Worm (Caenorhabditis elegans): Measurements from ENCODE around the gene ZK892.5.

Gene ZK892.5

ce11 chrII:10016013-10016412 lies 8.0 kb downstream of the ZK892.5 start, which contains the start of gene lec-2:
Gene lec-2 (minus strand): TSS chrII:10016183.
- TF ChIP-seq ces-1 (GFP tag; optimal IDR thresholded peaks at IDR 0.05) (no peak), ztf-11 (tag; optimal IDR thresholded peaks at IDR 0.05) (no peak), zip-8 (tag; optimal IDR thresholded peaks at IDR 0.05) (no peak), bed-3 (GFP tag; optimal IDR thresholded peaks at IDR 0.05) (no peak), lin-32 (GFP tag; optimal IDR thresholded peaks at IDR 0.05) (no peak), mab-5 (tag; optimal IDR thresholded peaks at IDR 0.05) (no peak), unc-62 (GFP tag; optimal IDR thresholded peaks at IDR 0.05) (no peak), unc-39 (tag; optimal IDR thresholded peaks at IDR 0.05) (no peak), nhr-76 (tag; optimal IDR thresholded peaks at IDR 0.05) (no peak), mep-1 (tag; optimal IDR thresholded peaks at IDR 0.05) (no peak), M03D4.4 (tag; optimal IDR thresholded peaks at IDR 0.05) (no peak), ceh-39 (tag; optimal IDR thresholded peaks at IDR 0.05) (no peak), elt-1 (tag; optimal IDR thresholded peaks at IDR 0.05; ENCODE audit: borderline replicate concordance, insufficient read depth) (no peak)

ce11 chrII:10017528-10017927 lies 9.5 kb downstream of the ZK892.5 start:
- TF ChIP-seq ceh-83 (GFP tag; optimal IDR thresholded peaks at IDR 0.05): no peak
- no peak for TF ChIP-seq ceh-43 (GFP tag; optimal IDR thresholded peaks at IDR 0.05)
- TF ChIP-seq nhr-2 (tag; optimal IDR thresholded peaks at IDR 0.05): no peak
- TF ChIP-seq mab-5 (tag; optimal IDR thresholded peaks at IDR 0.05): no peak
- no peak for TF ChIP-seq lsy-2 (tag; optimal IDR thresholded peaks at IDR 0.05)

ce11 chrII:10019669-10020068 lies 11.7 kb downstream of the ZK892.5 start:
- TF ChIP-seq cnd-1 (tag; optimal IDR thresholded peaks at IDR 0.05) (no peak), hlh-1 (tag; optimal IDR thresholded peaks at IDR 0.05) (no peak), unc-39 (tag; optimal IDR thresholded peaks at IDR 0.05) (no peak), flh-1 (GFP tag; optimal IDR thresholded peaks at IDR 0.05) (no peak), tbx-8 (GFP tag; optimal IDR thresholded peaks at IDR 0.05) (no peak)

ce11 chrII:10021749-10022148 lies 13.7 kb downstream of the ZK892.5 start:
- no peak for TF ChIP-seq hlh-1 (tag; optimal IDR thresholded peaks at IDR 0.05)

- TF ChIP-seq pha-4 (tag; optimal IDR thresholded peaks at IDR 0.05) (no peak), unc-62 (GFP tag; optimal IDR thresholded peaks at IDR 0.05) (peak; percentile 91), elt-3 (tag; optimal IDR thresholded peaks at IDR 0.05) (no peak), drap-1 (GFP tag; optimal IDR thresholded peaks at IDR 0.05) (no peak), lsy-2 (tag; optimal IDR thresholded peaks at IDR 0.05) (no peak), unc-120 (tag; optimal IDR thresholded peaks at IDR 0.05; ENCODE audit: poor library complexity, severe bottlenecking) (peak; percentile 64), lin-13 (tag; optimal IDR thresholded peaks at IDR 0.05) (no peak), mls-2 (tag; optimal IDR thresholded peaks at IDR 0.05) (no peak), M03D4.4 (tag; optimal IDR thresholded peaks at IDR 0.05) (no peak), sptf-1 (tag; optimal IDR thresholded peaks at IDR 0.05) (no peak), elt-1 (tag; optimal IDR thresholded peaks at IDR 0.05; ENCODE audit: borderline replicate concordance, insufficient read depth) (no peak), mep-1 (tag; optimal IDR thresholded peaks at IDR 0.05) (no peak), mab-5 (tag; optimal IDR thresholded peaks at IDR 0.05) (no peak), hlh-1 (tag; optimal IDR thresholded peaks at IDR 0.05) (peak; percentile 55)
Observed at ce11 chrII:10025059-10025458, 17.0 kb downstream of the ZK892.5 start.

ce11 chrII:10028195-10028594 lies 20.2 kb downstream of the ZK892.5 start, which contains the start of gene F52H3.6:
Gene F52H3.6 (minus strand): TSS chrII:10028422.
- TF ChIP-seq nhr-237 (tag; optimal IDR thresholded peaks at IDR 0.05) (no peak), drap-1 (GFP tag; optimal IDR thresholded peaks at IDR 0.05) (no peak), nhr-76 (tag; optimal IDR thresholded peaks at IDR 0.05) (no peak)

- TF ChIP-seq blmp-1 (tag; optimal IDR thresholded peaks at IDR 0.05) (no peak), M03D4.4 (tag; optimal IDR thresholded peaks at IDR 0.05) (no peak), sptf-1 (tag; optimal IDR thresholded peaks at IDR 0.05) (no peak), mab-5 (tag; optimal IDR thresholded peaks at IDR 0.05) (no peak), hlh-1 (tag; optimal IDR thresholded peaks at IDR 0.05) (no peak), elt-3 (tag; optimal IDR thresholded peaks at IDR 0.05) (no peak), nhr-237 (tag; optimal IDR thresholded peaks at IDR 0.05) (no peak), zip-8 (tag; optimal IDR thresholded peaks at IDR 0.05) (no peak), tbx-8 (GFP tag; optimal IDR thresholded peaks at IDR 0.05) (no peak), ces-1 (GFP tag; optimal IDR thresholded peaks at IDR 0.05) (no peak), cnd-1 (tag; optimal IDR thresholded peaks at IDR 0.05) (no peak), pha-4 (tag; optimal IDR thresholded peaks at IDR 0.05) (no peak)
Observed at ce11 chrII:10029044-10029443, 21.0 kb downstream of the ZK892.5 start.

Data from whole organism, mixed stage, embryonic.